Fruit fly (Drosophila melanogaster): Measurements from ENCODE around the gene Bin1.
"Not testable (repeated sequence)": the region's sequence is repeated elsewhere in the genome, so short reads cannot be mapped to it uniquely, and the experiment has no call there.

DNA sequence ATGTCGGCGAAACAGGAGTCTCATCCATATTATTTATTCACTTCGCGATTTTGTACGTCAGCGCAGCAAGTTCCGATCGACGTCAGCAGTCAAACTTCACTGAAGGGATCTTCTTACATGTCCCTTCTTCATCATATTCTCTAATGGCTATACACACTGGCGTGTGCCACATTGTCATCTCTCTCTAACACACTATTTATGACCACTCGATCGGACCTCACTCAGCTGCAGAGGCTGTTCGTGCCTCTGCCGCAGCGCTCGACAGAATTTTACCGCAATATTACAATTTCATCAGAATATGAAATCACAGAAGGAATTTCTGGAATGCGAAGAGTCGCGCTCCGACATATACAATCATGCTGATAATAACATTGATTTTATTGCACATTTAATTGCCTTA lies at the start of gene Bin1:
- not testable (repeated sequence) for TF ChIP-seq insv, Myc (optimal IDR thresholded peaks at IDR 0.05)

Measured in Kc167 (cell line).